Fruit fly (Drosophila melanogaster): Measurements from ENCODE around the gene CG10588.
A peak's percentile ranks its signal among the peaks of the same experiment; 100 is the strongest.

DNA sequence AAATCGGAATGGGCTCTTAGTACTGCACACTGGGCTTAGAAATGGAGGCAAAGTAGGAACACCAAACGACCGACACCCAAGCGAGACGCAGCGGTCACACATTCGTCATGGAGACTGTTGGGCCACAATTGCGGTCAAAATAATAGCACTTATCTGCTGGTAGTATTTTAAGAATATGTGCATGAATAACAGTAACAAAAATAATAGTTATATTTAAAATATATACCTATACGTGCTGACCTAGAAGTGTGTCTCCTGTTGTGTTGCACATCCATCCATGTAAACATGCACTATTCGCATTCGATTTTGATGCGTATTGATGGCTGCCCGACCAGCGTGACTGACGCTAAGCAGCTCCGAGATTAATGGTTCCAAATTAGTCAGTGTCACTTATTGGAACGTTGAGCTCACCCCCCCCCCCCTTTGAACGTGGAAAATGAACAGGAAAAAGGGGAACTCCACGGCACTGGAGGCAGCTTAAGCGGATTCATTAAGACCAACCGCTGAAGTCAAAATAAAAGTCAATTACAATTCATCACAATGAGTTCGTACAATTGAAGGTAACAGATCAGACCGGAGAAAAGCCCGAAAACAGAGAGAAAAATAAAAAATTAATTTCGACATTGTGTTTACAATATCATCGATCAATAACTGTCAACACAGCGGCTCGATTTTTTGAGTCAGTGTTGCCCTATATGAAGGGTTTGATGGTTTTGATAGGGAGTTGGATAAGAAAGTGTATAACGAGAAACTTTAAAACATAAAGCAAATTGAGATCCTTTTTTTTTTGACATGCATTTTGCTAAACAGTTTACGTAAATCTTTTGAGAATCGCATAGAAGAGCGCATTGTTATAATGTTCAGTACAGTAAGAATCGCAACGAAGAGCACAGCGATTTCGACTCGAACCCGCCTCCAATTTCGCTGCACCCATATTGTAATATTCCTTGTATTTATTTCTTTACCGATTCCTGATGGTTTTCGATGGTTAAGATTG lies 3.8 kb upstream of the CG10588 start:
- no peak for TF ChIP-seq pan (optimal IDR thresholded peaks at IDR 0.05)
- peak in 1 of 2 experiments; percentile 53 for TF ChIP-seq pan (GFP tag; optimal IDR thresholded peaks at IDR 0.05 in 1 of 2, IDR thresholded peaks at IDR 0.05 in 1 of 2)
- no peak for TF ChIP-seq Fer1 (GFP tag; optimal IDR thresholded peaks at IDR 0.05)
- TF ChIP-seq CG12942 (GFP tag; optimal IDR thresholded peaks at IDR 0.05) = no peak
- TF ChIP-seq CG17361 (GFP tag; IDR thresholded peaks at IDR 0.05) = no peak

Data from whole organism, embryonic.